Worm (Caenorhabditis elegans) whole organism, L4 larva: Measurements from ENCODE around the gene his-70.

Experiments used
- D1046.2 ChIP-seq: fragments of 200-800 bp; sonication (Bioruptor generic); IDR thresholded peaks from 2 replicates; pipeline ENCODE4 v1.3.6; 2022; ENCODE audit warnings: missing genetic modification characterization, missing compliant biosample characterization
- F10B5.3 ChIP-seq: sonication (generic microtip); optimal IDR thresholded peaks from 2 replicates; lab custom pipeline; 2016; ENCODE audit warnings: mild to moderate bottlenecking, missing genetic modification characterization, missing compliant biosample characterization
- F26F4.8 ChIP-seq: fragments of 200-800 bp; sonication (Bioruptor generic); conservative IDR thresholded peaks from 2 replicates; pipeline ENCODE4 v1.3.6; 2022; ENCODE audit warnings: missing genetic modification characterization, missing compliant biosample characterization
- F44E2.7 ChIP-seq: fragments of 200-800 bp; sonication (Bioruptor generic); IDR thresholded peaks from 2 replicates; pipeline ENCODE4 v2.1.2; 2022; ENCODE audit warnings: missing genetic modification characterization, missing compliant biosample characterization
- T20F7.1 ChIP-seq: fragments of 200-800 bp; sonication (Bioruptor generic); optimal IDR thresholded peaks from 2 replicates; lab custom pipeline; 2018; ENCODE audit warnings: mild to moderate bottlenecking, missing genetic modification characterization, missing compliant biosample characterization
- ZK546.5 ChIP-seq, 2 experiments: sonication (generic microtip); optimal IDR thresholded peaks; 2 replicates each; lab custom pipeline; 2017; ENCODE audit warnings: missing biosample characterization in 2 of 2, missing genetic modification characterization in 2 of 2
- aha-1 ChIP-seq: fragments of 150-350 bp; peaks from one replicate; lab custom pipeline; 2014; ENCODE audit warnings: missing biosample characterization, missing genetic modification characterization
- arid-1 ChIP-seq: fragments of 200-800 bp; sonication (Bioruptor generic); conservative IDR thresholded peaks from 2 replicates; pipeline ENCODE4 v1.3.6; 2022; ENCODE audit warnings: missing genetic modification reagents, missing genetic modification characterization, missing compliant biosample characterization
- ceh-62 ChIP-seq: sonication (generic microtip); optimal IDR thresholded peaks from 2 replicates; lab custom pipeline; 2017; ENCODE audit warnings: missing biosample characterization, missing genetic modification characterization
- cey-2 ChIP-seq: sonication (generic microtip); optimal IDR thresholded peaks from 3 replicates; lab custom pipeline; 2017; ENCODE audit warnings: missing genetic modification characterization, mild to moderate bottlenecking, missing compliant biosample characterization, antibody characterized with exemption, borderline replicate concordance; ENCODE audit not compliant: insufficient read depth
- daf-16 ChIP-seq, 3 experiments: sonication (generic microtip); optimal IDR thresholded peaks; 2 replicates each; lab custom pipeline; 2016 to 2017; ENCODE audit warnings: missing genetic modification characterization in 3 of 3, missing genetic modification reagents in 3 of 3, mild to moderate bottlenecking in 2 of 3, missing compliant biosample characterization in 2 of 3, missing biosample characterization in 1 of 3, moderate library complexity in 1 of 3
- dmd-6 ChIP-seq: fragments of 200-800 bp; sonication (Bioruptor generic); IDR thresholded peaks from 2 replicates; pipeline ENCODE4 v1.3.6; 2022; ENCODE audit warnings: missing genetic modification reagents, missing genetic modification characterization, missing compliant biosample characterization
- dmd-9 ChIP-seq: fragments of 200-800 bp; sonication (Bioruptor generic); IDR thresholded peaks from 2 replicates; pipeline ENCODE4 v1.3.6; 2022; ENCODE audit warnings: missing genetic modification reagents, missing genetic modification characterization, missing compliant biosample characterization
- dpl-1 ChIP-seq: fragments of 150-350 bp; optimal IDR thresholded peaks from 2 replicates; lab custom pipeline; 2014; ENCODE audit warnings: missing biosample characterization, missing genetic modification reagents, missing genetic modification characterization
- dve-1 ChIP-seq: sonication (generic microtip); optimal IDR thresholded peaks from 2 replicates; lab custom pipeline; 2017; ENCODE audit warnings: antibody characterized with exemption, mild to moderate bottlenecking, missing genetic modification characterization, missing compliant biosample characterization; ENCODE audit not compliant: insufficient read depth
- egl-43 ChIP-seq: fragments of 200-800 bp; sonication (Bioruptor generic); IDR thresholded peaks from 2 replicates; pipeline ENCODE4 v1.3.6; 2022; ENCODE audit warnings: missing genetic modification reagents, missing genetic modification characterization, missing compliant biosample characterization
- fkh-10 ChIP-seq: fragments of 150-350 bp; optimal IDR thresholded peaks from 2 replicates; lab custom pipeline; 2014; ENCODE audit warnings: missing biosample characterization, missing genetic modification reagents, missing genetic modification characterization
- hif-1 ChIP-seq, 2 experiments: sonication (generic microtip); optimal IDR thresholded peaks; 2 replicates each; lab custom pipeline; 2016 to 2017; ENCODE audit warnings: missing compliant biosample characterization in 2 of 2, missing genetic modification characterization in 2 of 2, missing genetic modification reagents in 2 of 2, missing genotype in 2 of 2, mild to moderate bottlenecking in 1 of 2
- hlh-11 ChIP-seq: fragments of 200-800 bp; sonication (Bioruptor generic); optimal IDR thresholded peaks from 2 replicates; lab custom pipeline; 2018; ENCODE audit warnings: mild to moderate bottlenecking, missing genetic modification characterization, missing compliant biosample characterization
- hlh-30 ChIP-seq: sonication (generic microtip); optimal IDR thresholded peaks from 2 replicates; lab custom pipeline; 2017; ENCODE audit warnings: antibody characterized with exemption, mild to moderate bottlenecking, missing genetic modification characterization, missing compliant biosample characterization; ENCODE audit not compliant: insufficient read depth
- hmg-1.1 ChIP-seq: fragments of 200-800 bp; sonication (Bioruptor generic); IDR thresholded peaks from 2 replicates; pipeline ENCODE4 v1.3.6; 2022; ENCODE audit warnings: missing genetic modification reagents, missing genetic modification characterization, missing compliant biosample characterization
- jun-1 ChIP-seq: fragments of 150-350 bp; optimal IDR thresholded peaks from 2 replicates; lab custom pipeline; 2014; ENCODE audit warnings: missing biosample characterization, missing genetic modification reagents, missing genetic modification characterization
- lin-38 ChIP-seq: fragments of 200-800 bp; sonication (Bioruptor generic); IDR thresholded peaks from 2 replicates; pipeline ENCODE4 v1.3.6; 2022; ENCODE audit warnings: missing genetic modification reagents, missing genetic modification characterization, missing compliant biosample characterization
- lin-39 ChIP-seq: fragments of 150-350 bp; optimal IDR thresholded peaks from 2 replicates; lab custom pipeline; 2014; ENCODE audit warnings: missing biosample characterization, missing genetic modification reagents, missing genetic modification characterization
- mdl-1 ChIP-seq, 2 experiments: fragments of 150-350 bp in 1 of 2; sonication (generic microtip) in 1 of 2; optimal IDR thresholded peaks; 2 replicates each; lab custom pipeline; 2014 to 2017; ENCODE audit warnings: missing biosample characterization in 2 of 2, missing genetic modification characterization in 2 of 2
- mes-2 ChIP-seq: sonication (generic microtip); optimal IDR thresholded peaks from 2 replicates; lab custom pipeline; 2016; ENCODE audit warnings: missing genotype, mild to moderate bottlenecking, missing genetic modification characterization, missing compliant biosample characterization; ENCODE audit not compliant: poor library complexity, severe bottlenecking
- nhr-111 ChIP-seq: fragments of 200-800 bp; sonication (Bioruptor generic); optimal IDR thresholded peaks from 2 replicates; lab custom pipeline; 2018; ENCODE audit warnings: mild to moderate bottlenecking, missing genetic modification characterization, missing compliant biosample characterization
- nhr-237 ChIP-seq: sonication (generic microtip); optimal IDR thresholded peaks from 2 replicates; lab custom pipeline; 2017; ENCODE audit warnings: missing biosample characterization, missing genetic modification characterization
- nhr-48 ChIP-seq: sonication (generic microtip); optimal IDR thresholded peaks from 2 replicates; lab custom pipeline; 2016; ENCODE audit warnings: mild to moderate bottlenecking, missing genetic modification characterization, missing compliant biosample characterization
- nhr-76 ChIP-seq: fragments of 150-350 bp; optimal IDR thresholded peaks from 2 replicates; lab custom pipeline; 2014; ENCODE audit warnings: missing biosample characterization, missing genetic modification characterization
- pha-4 ChIP-seq, 2 experiments: fragments of 150-350 bp in 1 of 2; fragments of 200-800 bp in 1 of 2; sonication (Bioruptor generic) in 1 of 2; IDR thresholded peaks in 1 of 2; optimal IDR thresholded peaks in 1 of 2; 2 replicates each; pipeline versions ENCODE4 v1.3.6 to Lab custom; 2014 to 2022; ENCODE audit warnings: missing genetic modification characterization in 2 of 2, missing genetic modification reagents in 2 of 2, missing biosample characterization in 1 of 2, missing compliant biosample characterization in 1 of 2
- php-3 ChIP-seq: fragments of 200-800 bp; sonication (Bioruptor generic); IDR thresholded peaks from 2 replicates; pipeline ENCODE4 v1.3.6; 2022; ENCODE audit warnings: missing genetic modification reagents, missing genetic modification characterization, missing compliant biosample characterization
- pqm-1 ChIP-seq: sonication (generic microtip); optimal IDR thresholded peaks from 2 replicates; lab custom pipeline; 2017; ENCODE audit warnings: missing biosample characterization, missing genetic modification characterization
- saeg-2 ChIP-seq: fragments of 200-800 bp; sonication (Bioruptor generic); IDR thresholded peaks from 2 replicates; pipeline ENCODE4 v1.3.6; 2022; ENCODE audit warnings: missing genetic modification reagents, missing genetic modification characterization, missing compliant biosample characterization
- sdz-12 ChIP-seq: fragments of 200-800 bp; sonication (Bioruptor generic); optimal IDR thresholded peaks from 2 replicates; lab custom pipeline; 2018; ENCODE audit warnings: mild to moderate bottlenecking, missing genetic modification characterization, missing compliant biosample characterization
- skn-1 ChIP-seq: fragments of 150-350 bp; optimal IDR thresholded peaks from 2 replicates; lab custom pipeline; 2014; ENCODE audit warnings: missing biosample characterization, missing genetic modification characterization
- tra-1 ChIP-seq: fragments of 200-800 bp; sonication (Bioruptor generic); IDR thresholded peaks from 2 replicates; pipeline ENCODE4 v1.3.6; 2022; ENCODE audit warnings: missing genetic modification reagents, missing genetic modification characterization, missing compliant biosample characterization
- unc-130 ChIP-seq: sonication (generic microtip); optimal IDR thresholded peaks from 2 replicates; lab custom pipeline; 2016; ENCODE audit warnings: missing genetic modification reagents, missing genetic modification characterization, missing compliant biosample characterization
- unc-39 ChIP-seq: sonication (generic microtip); optimal IDR thresholded peaks from 2 replicates; lab custom pipeline; 2017; ENCODE audit warnings: missing biosample characterization, missing genetic modification characterization
- unc-62 ChIP-seq, 3 experiments: fragments of 150-350 bp in 1 of 3; sonication (generic microtip); optimal IDR thresholded peaks in 2 of 3; peaks in 1 of 3; 1 replicate in 1 of 3; 2 replicates in 2 of 3; lab custom pipeline; 2014 to 2017; ENCODE audit warnings: missing biosample characterization in 3 of 3, missing genetic modification characterization in 3 of 3, missing genetic modification reagents in 3 of 3, missing genotype in 1 of 3
- vab-7 ChIP-seq: fragments of 200-800 bp; sonication (Bioruptor generic); IDR thresholded peaks from 2 replicates; pipeline ENCODE4 v1.3.6; 2022; ENCODE audit warnings: missing genetic modification reagents, missing genetic modification characterization, missing compliant biosample characterization
- zag-1 ChIP-seq: fragments of 150-350 bp; optimal IDR thresholded peaks from 2 replicates; lab custom pipeline; 2014; ENCODE audit warnings: missing biosample characterization, missing genetic modification characterization
- zfp-3 ChIP-seq: fragments of 200-800 bp; sonication (Bioruptor generic); conservative IDR thresholded peaks from 2 replicates; pipeline ENCODE4 v1.3.6; 2022; ENCODE audit warnings: missing genetic modification reagents, missing genetic modification characterization, missing compliant biosample characterization
- zip-11 ChIP-seq: fragments of 200-800 bp; sonication (Bioruptor generic); IDR thresholded peaks from 2 replicates; pipeline ENCODE4 v1.3.6; 2022; ENCODE audit warnings: missing genetic modification characterization, missing compliant biosample characterization
- ztf-7 ChIP-seq: fragments of 150-350 bp; optimal IDR thresholded peaks from 2 replicates; lab custom pipeline; 2014; ENCODE audit warnings: missing biosample characterization, missing genetic modification characterization

The his-70 gene

DNA sequence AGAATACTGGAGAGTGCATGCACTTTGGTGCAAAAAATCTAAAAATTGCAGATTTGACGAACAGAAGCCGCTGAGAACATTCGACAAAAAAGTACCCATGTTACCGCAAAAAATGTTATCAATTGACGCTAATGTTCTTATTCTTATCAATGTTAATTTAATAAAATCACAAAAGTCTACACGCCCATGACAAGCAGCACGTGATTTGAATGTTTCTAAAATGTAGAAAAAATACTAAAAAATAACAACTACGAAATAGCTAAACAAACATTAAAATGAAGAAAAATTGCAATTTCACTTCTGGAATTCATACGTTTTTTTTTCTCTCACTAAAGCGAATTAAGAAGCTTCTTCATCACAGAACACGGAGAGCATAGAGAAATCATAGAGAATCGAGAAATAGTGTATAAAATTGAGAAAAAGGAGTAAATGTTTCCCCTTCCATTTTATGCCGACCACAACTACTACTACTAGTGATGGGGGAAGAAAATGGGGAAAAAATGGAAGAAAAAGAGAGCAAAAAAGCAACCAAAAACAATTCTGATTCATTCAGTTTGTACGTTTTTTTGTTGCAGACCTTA, 28.5 kb upstream of the his-70 start (continued):
- TF ChIP-seq daf-16 (GFP tag; optimal IDR thresholded peaks at IDR 0.05; lab: Kevin White, UChicago) (no peak), daf-16 (tag; optimal IDR thresholded peaks at IDR 0.05; lab: Kevin White, UChicago) (peak; percentile 62), F44E2.7 (GFP tag; lab: Robert Waterston, UW) (no peak), dve-1 (tag; lab: Kevin White, UChicago) (peak; percentile 54), nhr-48 (no peak), pqm-1 (peak; percentile 36), cey-2 (tag; lab: Kevin White, UChicago) (no peak), hif-1 (tag; optimal IDR thresholded peaks at IDR 0.05; lab: Kevin White, UChicago) (peak in 1 of 2 experiments; percentile 9)

ce11 chrIII:4087565-4087964, 27.6 kb upstream of the his-70 start:
- TF ChIP-seq T20F7.1 (GFP tag; lab: Kevin White, UChicago) (peak; percentile 16), php-3 (GFP tag; lab: Robert Waterston, UW) (no peak), fkh-10 (GFP tag; lab: Kevin White, UChicago) (peak; percentile 13), zag-1 (no peak), lin-38 (GFP tag; lab: Robert Waterston, UW) (peak; percentile 31), aha-1 (peak; percentile 94), dmd-6 (peak; percentile 59), nhr-237 (no peak), jun-1 (tag; lab: Kevin White, UChicago) (no peak), ceh-62 (tag; lab: Kevin White, UChicago) (no peak), F44E2.7 (GFP tag; lab: Robert Waterston, UW) (no peak), sdz-12 (GFP tag; lab: Kevin White, UChicago) (no peak), dpl-1 (GFP tag; lab: Kevin White, UChicago) (peak; percentile 87), ZK546.5 (tag; optimal IDR thresholded peaks at IDR 0.05; lab: Kevin White, UChicago) (no peak), hlh-30 (tag; lab: Kevin White, UChicago) (peak; percentile 83), D1046.2 (no peak), egl-43 (GFP tag; lab: Robert Waterston, UW) (peak; percentile 62; the same call in 1 of the 2 replicates), nhr-76 (no peak), dmd-9 (GFP tag; lab: Robert Waterston, UW) (no peak), nhr-111 (GFP tag; lab: Kevin White, UChicago) (no peak), unc-39 (no peak), unc-130 (no peak), hmg-1.1 (peak; percentile 45), F26F4.8 (GFP tag; lab: Robert Waterston, UW) (no peak), saeg-2 (GFP tag; lab: Robert Waterston, UW) (no peak), vab-7 (GFP tag; lab: Robert Waterston, UW) (no peak), mdl-1 (tag; optimal IDR thresholded peaks at IDR 0.05; lab: Kevin White, UChicago) (peak in 1 of 2 experiments; percentile 82), arid-1 (GFP tag; lab: Robert Waterston, UW) (no peak), tra-1 (GFP tag; lab: Robert Waterston, UW) (no peak), skn-1 (no peak), pha-4 (GFP tag; IDR thresholded peaks at IDR 0.05; lab: Robert Waterston, UW) (peak; percentile 39; the same call in 1 of the 2 replicates), pha-4 (tag; optimal IDR thresholded peaks at IDR 0.05; lab: Kevin White, UChicago) (no peak), hlh-11 (peak; percentile 70), F10B5.3 (no peak), nhr-48 (no peak), lin-39 (tag; lab: Kevin White, UChicago) (no peak), ztf-7 (tag; lab: Kevin White, UChicago) (no peak), mes-2 (peak; percentile 63), zip-11 (GFP tag; lab: Robert Waterston, UW) (no peak), zfp-3 (no peak), daf-16 (GFP tag; optimal IDR thresholded peaks at IDR 0.05; lab: Kevin White, UChicago) (no peak), daf-16 (tag; optimal IDR thresholded peaks at IDR 0.05; lab: Kevin White, UChicago) (peak; percentile 47), cey-2 (tag; lab: Kevin White, UChicago) (no peak), unc-62 (GFP tag; optimal IDR thresholded peaks at IDR 0.05 in 1 of 2; lab: Kevin White, UChicago) (peak in 1 of 2 experiments; percentile 40), unc-62 (tag; optimal IDR thresholded peaks at IDR 0.05; lab: Kevin White, UChicago) (no peak)
